Worm (Caenorhabditis elegans) whole organism, L3 larva: ENCODE results near the gene Y46G5A.23.

Experiments used
- mdl-1 ChIP-seq: fragments of 150-350 bp; optimal IDR thresholded peaks from 2 replicates; lab custom pipeline; 2014; ENCODE audit warnings: missing biosample characterization, missing genetic modification characterization
- tbx-2 ChIP-seq: sonication (generic microtip); optimal IDR thresholded peaks from 2 replicates; lab custom pipeline; 2016; ENCODE audit warnings: mild to moderate bottlenecking, missing genetic modification characterization, missing compliant biosample characterization

ce11 chrII:12810709-12811108 is 18.1 kb downstream of the Y46G5A.23 start, which contains the start of gene Y46G5A.20:
- TF ChIP-seq mdl-1, result no peak
- TF ChIP-seq tbx-2 (tag; lab: Kevin White, UChicago), result no peak
